Fruit fly (Drosophila melanogaster) whole organism, embryonic: Measurements from ENCODE around the gene qjt.

ENCODE experiments used
- CG11085 ChIP-seq: fragments of 200-800 bp; sonication (Bioruptor generic); IDR thresholded peaks from 2 replicates; pipeline ENCODE4 v1.3.6; 2022; ENCODE audit warnings: missing biosample characterization, missing genetic modification characterization
- CG15479 ChIP-seq: fragments of 200-800 bp; sonication (Bioruptor generic); optimal IDR thresholded peaks from 3 replicates; lab custom pipeline; 2019; ENCODE audit warnings: missing biosample characterization, mild to moderate bottlenecking, missing genetic modification characterization, moderate library complexity
- CG2875 ChIP-seq: fragments of 200-800 bp; sonication (Bioruptor generic); optimal IDR thresholded peaks from 2 replicates; lab custom pipeline; 2017; ENCODE audit warnings: missing biosample characterization, mild to moderate bottlenecking, missing genetic modification characterization, missing genetic modification reagents
- CG4282 ChIP-seq: fragments of 200-800 bp; sonication (Bioruptor generic); optimal IDR thresholded peaks from 2 replicates; lab custom pipeline; 2016; ENCODE audit warnings: missing biosample characterization, missing genetic modification characterization
- CG9797 ChIP-seq: fragments of 200-800 bp; sonication (Bioruptor generic); optimal IDR thresholded peaks from 3 replicates; lab custom pipeline; 2018; ENCODE audit warnings: missing biosample characterization, mild to moderate bottlenecking, missing genetic modification characterization
- D19A ChIP-seq: fragments of 200-800 bp; optimal IDR thresholded peaks from 3 replicates; lab custom pipeline; 2019; ENCODE audit warnings: missing biosample characterization, mild to moderate bottlenecking, missing genetic modification characterization, moderate library complexity
- insv ChIP-seq, 2 experiments: fragments of 200-800 bp; sonication (Bioruptor generic); optimal IDR thresholded peaks; 3 replicates each; lab custom pipeline; 2016 to 2018; ENCODE audit warnings: missing biosample characterization in 2 of 2, missing genetic modification characterization in 2 of 2
- kay ChIP-seq: fragments of 200-800 bp; sonication (Bioruptor generic); optimal IDR thresholded peaks from 2 replicates; lab custom pipeline; 2016; ENCODE audit warnings: missing biosample characterization, missing genetic modification characterization
- sc ChIP-seq, 3 experiments: fragments of >200 bp in 2 of 3; fragments of 200-800 bp in 1 of 3; sonication (Bioruptor generic) in 1 of 3; optimal IDR thresholded peaks; 2 replicates in 2 of 3; 3 replicates in 1 of 3; lab custom pipeline; 2017; ENCODE audit warnings: mild to moderate bottlenecking in 1 of 3, missing biosample characterization in 1 of 3, missing genetic modification characterization in 1 of 3, missing genetic modification reagents in 1 of 3
- slbo ChIP-seq: fragments of 200-800 bp; sonication (Bioruptor generic); IDR thresholded peaks from 2 replicates; pipeline ENCODE4 v1.3.6; 2022; ENCODE audit warnings: missing biosample characterization, missing genetic modification characterization
- stc ChIP-seq: fragments of 200-800 bp; sonication (Bioruptor generic); IDR thresholded peaks from 2 replicates; pipeline ENCODE4 v1.3.6; 2022; ENCODE audit warnings: missing biosample characterization, missing genetic modification characterization
- zfh1 ChIP-seq: fragments of 200-800 bp; sonication (Bioruptor generic); IDR thresholded peaks from 3 replicates; pipeline ENCODE4 v1.3.6; 2022; ENCODE audit warnings: missing biosample characterization, missing genetic modification characterization

DNA sequence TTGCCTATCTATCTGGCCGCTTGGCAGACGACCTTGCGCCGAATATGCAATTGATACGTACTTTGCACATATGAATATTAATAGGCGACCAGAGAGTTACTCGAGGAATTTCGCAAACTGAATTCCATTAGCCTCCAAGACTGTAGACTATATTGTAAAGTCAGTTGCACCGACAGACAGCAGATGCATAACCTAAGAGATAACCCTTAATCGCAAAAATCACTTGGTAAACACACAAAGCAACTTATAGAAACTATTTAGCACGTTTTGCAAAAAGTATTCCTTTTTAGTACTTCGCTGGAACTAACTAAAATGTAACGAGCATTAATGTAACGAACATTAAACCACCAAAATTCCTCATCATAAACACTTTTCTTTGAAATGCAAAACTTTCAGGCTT is 7.2 kb downstream of the qjt start, which contains the start of gene CG6333:
- TF ChIP-seq CG15479 (GFP tag; lab: Kevin White, UChicago) (no peak), stc (GFP tag; lab: Robert Waterston, UW) (no peak), slbo (no peak), D19A (tag; lab: Kevin White, UChicago) (no peak), CG4282 (GFP tag; lab: Kevin White, UChicago) (no peak), CG2875 (GFP tag; lab: Kevin White, UChicago) (no peak), CG9797 (no peak), zfh1 (GFP tag; lab: Robert Waterston, UW) (no peak), CG11085 (GFP tag; lab: Robert Waterston, UW) (no peak), kay (GFP tag; lab: Kevin White, UChicago) (no peak), insv (GFP tag; optimal IDR thresholded peaks at IDR 0.05; lab: Kevin White, UChicago) (no peak), sc (optimal IDR thresholded peaks at IDR 0.05; lab: Kevin White, UChicago) (no peak), sc (GFP tag; optimal IDR thresholded peaks at IDR 0.05; lab: Kevin White, UChicago) (no peak)
